Fruit fly (Drosophila melanogaster) whole organism, embryonic: ENCODE results near the gene Frmd5.

ENCODE experiments used
- Aef1 ChIP-seq: fragments of 200-800 bp; sonication (Bioruptor generic); IDR thresholded peaks from 3 replicates; pipeline ENCODE4 v1.3.6; 2022; ENCODE audit warnings: missing biosample characterization, missing genetic modification characterization
- Bgb ChIP-seq: fragments of 200-800 bp; sonication (Bioruptor generic); IDR thresholded peaks from 2 replicates; pipeline ENCODE4 v1.3.6; 2022; ENCODE audit warnings: missing biosample characterization, missing genetic modification characterization; ENCODE audit not compliant: partially characterized antibody
- CG10959 ChIP-seq: fragments of 200-800 bp; sonication (Bioruptor generic); IDR thresholded peaks from 2 replicates; pipeline ENCODE4 v1.3.6; 2022; ENCODE audit warnings: missing biosample characterization, missing genetic modification characterization
- CG11247 ChIP-seq: fragments of 200-800 bp; sonication (Bioruptor generic); IDR thresholded peaks from 2 replicates; pipeline ENCODE4 v1.3.6; 2022; ENCODE audit warnings: missing biosample characterization, missing genetic modification characterization
- CG15514 ChIP-seq: fragments of 200-800 bp; sonication (Bioruptor generic); optimal IDR thresholded peaks from 3 replicates; lab custom pipeline; 2017; ENCODE audit warnings: missing biosample characterization, missing genetic modification characterization, mild to moderate bottlenecking, moderate library complexity, missing genetic modification reagents
- CG1603 ChIP-seq: fragments of 200-800 bp; sonication (Bioruptor generic); optimal IDR thresholded peaks from 2 replicates; lab custom pipeline; 2019; ENCODE audit warnings: missing biosample characterization, mild to moderate bottlenecking, missing genetic modification characterization, moderate library complexity
- CG17359 ChIP-seq: fragments of 200-800 bp; sonication (Bioruptor generic); optimal IDR thresholded peaks from 3 replicates; lab custom pipeline; 2018; ENCODE audit warnings: missing biosample characterization, mild to moderate bottlenecking, missing genetic modification characterization, moderate library complexity
- CG1832 ChIP-seq: fragments of 200-800 bp; sonication (Bioruptor generic); optimal IDR thresholded peaks from 2 replicates; lab custom pipeline; 2017; ENCODE audit warnings: missing biosample characterization, mild to moderate bottlenecking, missing genetic modification characterization, inconsistent platforms
- CG6813 ChIP-seq: fragments of 200-800 bp; sonication (Bioruptor generic); optimal IDR thresholded peaks from 2 replicates; lab custom pipeline; 2017; ENCODE audit warnings: missing biosample characterization, missing genetic modification characterization, mild to moderate bottlenecking, moderate library complexity, missing genetic modification reagents
- CG7745 ChIP-seq: fragments of 200-800 bp; sonication (Bioruptor generic); optimal IDR thresholded peaks from 2 replicates; lab custom pipeline; 2018; ENCODE audit warnings: missing biosample characterization, mild to moderate bottlenecking, missing genetic modification characterization, moderate library complexity
- D19A ChIP-seq: fragments of 200-800 bp; optimal IDR thresholded peaks from 3 replicates; lab custom pipeline; 2019; ENCODE audit warnings: missing biosample characterization, mild to moderate bottlenecking, missing genetic modification characterization, moderate library complexity
- D19B ChIP-seq: fragments of 200-800 bp; sonication (Bioruptor generic); optimal IDR thresholded peaks from 2 replicates; lab custom pipeline; 2017; ENCODE audit warnings: missing biosample characterization, mild to moderate bottlenecking, missing genetic modification characterization
- Deaf1 ChIP-seq: fragments of 200-800 bp; optimal IDR thresholded peaks from 3 replicates; lab custom pipeline; 2019; ENCODE audit warnings: missing biosample characterization, mild to moderate bottlenecking, missing genetic modification characterization, moderate library complexity
- Dp ChIP-seq: fragments of 200-800 bp; sonication (Bioruptor generic); optimal IDR thresholded peaks from 2 replicates; lab custom pipeline; 2018; ENCODE audit warnings: missing biosample characterization, mild to moderate bottlenecking, missing genetic modification characterization, moderate library complexity
- Gsc ChIP-seq: fragments of 200-800 bp; sonication (Bioruptor generic); IDR thresholded peaks from 2 replicates; pipeline ENCODE4 v1.3.6; 2022; ENCODE audit warnings: missing biosample characterization, missing genetic modification characterization
- HLH4C ChIP-seq: fragments of 200-800 bp; sonication (Bioruptor generic); IDR thresholded peaks from 3 replicates; pipeline ENCODE4 v1.3.6; 2022; ENCODE audit warnings: missing biosample characterization, missing genetic modification characterization; ENCODE audit not compliant: partially characterized antibody
- HLHmδ ChIP-seq: fragments of 200-800 bp; sonication (Bioruptor generic); optimal IDR thresholded peaks from 2 replicates; lab custom pipeline; 2018; ENCODE audit warnings: missing biosample characterization, mild to moderate bottlenecking, missing genetic modification characterization, moderate library complexity
- Mes4 ChIP-seq: fragments of 200-800 bp; sonication (Bioruptor generic); optimal IDR thresholded peaks from 2 replicates; lab custom pipeline; 2016; ENCODE audit warnings: missing biosample characterization, missing genetic modification characterization
- NC2α ChIP-seq: fragments of 200-800 bp; sonication (Bioruptor generic); optimal IDR thresholded peaks from 2 replicates; lab custom pipeline; 2016; ENCODE audit warnings: missing biosample characterization, missing genetic modification characterization
- Opbp ChIP-seq: fragments of 200-800 bp; sonication (Bioruptor generic); IDR thresholded peaks from 3 replicates; pipeline ENCODE4 v1.3.6; 2022; ENCODE audit warnings: missing biosample characterization, missing genetic modification characterization; ENCODE audit not compliant: partially characterized antibody
- Pdp1 ChIP-seq, 2 experiments: fragments of 200-800 bp; sonication (Bioruptor generic); optimal IDR thresholded peaks; 3 replicates each; lab custom pipeline; 2016; ENCODE audit warnings: missing biosample characterization in 2 of 2, missing genetic modification characterization in 2 of 2, mild to moderate bottlenecking in 1 of 2, moderate library complexity in 1 of 2
- Ravus ChIP-seq: fragments of 200-800 bp; sonication (Bioruptor generic); IDR thresholded peaks from 2 replicates; pipeline ENCODE4 v1.3.6; 2022; ENCODE audit warnings: missing biosample characterization, missing genetic modification characterization
- Sry-δ ChIP-seq: fragments of 200-800 bp; sonication (Bioruptor generic); optimal IDR thresholded peaks from 2 replicates; lab custom pipeline; 2016; ENCODE audit warnings: missing biosample characterization, missing genetic modification characterization
- Usf ChIP-seq: fragments of 200-800 bp; sonication (Bioruptor generic); optimal IDR thresholded peaks from 2 replicates; lab custom pipeline; 2017; ENCODE audit warnings: missing genotype, missing biosample characterization, missing genetic modification characterization
- crp ChIP-seq, 2 experiments: fragments of 200-800 bp; sonication (Bioruptor generic); optimal IDR thresholded peaks; 2 replicates in 1 of 2; 3 replicates in 1 of 2; lab custom pipeline; 2017; ENCODE audit warnings: missing biosample characterization in 2 of 2, missing genetic modification characterization in 2 of 2, mild to moderate bottlenecking in 1 of 2, moderate library complexity in 1 of 2
- da ChIP-seq: fragments of 200-800 bp; sonication (Bioruptor generic); optimal IDR thresholded peaks from 2 replicates; lab custom pipeline; 2016; ENCODE audit warnings: missing biosample characterization, missing genetic modification characterization
- dmrt11E ChIP-seq: fragments of 200-800 bp; sonication (Bioruptor generic); optimal IDR thresholded peaks from 3 replicates; lab custom pipeline; 2018; ENCODE audit warnings: missing biosample characterization, mild to moderate bottlenecking, missing genetic modification characterization, moderate library complexity
- fd96Cb ChIP-seq: fragments of 200-800 bp; sonication (Bioruptor generic); optimal IDR thresholded peaks from 2 replicates; lab custom pipeline; 2018; ENCODE audit warnings: missing biosample characterization, mild to moderate bottlenecking, missing genetic modification characterization, moderate library complexity
- grau ChIP-seq: fragments of 200-800 bp; optimal IDR thresholded peaks from 3 replicates; lab custom pipeline; 2019; ENCODE audit warnings: missing biosample characterization, mild to moderate bottlenecking, missing genetic modification characterization, moderate library complexity
- ind ChIP-seq: fragments of 200-800 bp; sonication (Bioruptor generic); optimal IDR thresholded peaks from 3 replicates; lab custom pipeline; 2016; ENCODE audit warnings: missing biosample characterization, missing genetic modification characterization
- jigr1 ChIP-seq: fragments of 200-800 bp; sonication (Bioruptor generic); IDR thresholded peaks from 3 replicates; pipeline ENCODE4 v1.3.6; 2022; ENCODE audit warnings: missing biosample characterization, missing genetic modification characterization
- kay ChIP-seq: fragments of 200-800 bp; sonication (Bioruptor generic); optimal IDR thresholded peaks from 2 replicates; lab custom pipeline; 2016; ENCODE audit warnings: missing biosample characterization, missing genetic modification characterization
- nom ChIP-seq: fragments of 200-800 bp; sonication (Bioruptor generic); optimal IDR thresholded peaks from 2 replicates; lab custom pipeline; 2017; ENCODE audit warnings: missing biosample characterization, missing genetic modification characterization, mild to moderate bottlenecking, moderate library complexity, missing genetic modification reagents
- prd ChIP-seq, 3 experiments: fragments of >200 bp in 2 of 3; fragments of 200-800 bp in 1 of 3; sonication (Bioruptor generic) in 1 of 3; optimal IDR thresholded peaks in 2 of 3; IDR thresholded peaks in 1 of 3; 2 replicates in 2 of 3; 3 replicates in 1 of 3; pipeline versions ENCODE4 v1.3.6 to Lab custom; 2017 to 2022; ENCODE audit warnings: missing biosample characterization in 1 of 3, missing genetic modification characterization in 1 of 3
- rib ChIP-seq: fragments of 200-800 bp; sonication (Bioruptor generic); IDR thresholded peaks from 2 replicates; pipeline ENCODE4 v1.3.6; 2022; ENCODE audit warnings: missing biosample characterization, missing genetic modification characterization
- row ChIP-seq: fragments of 200-800 bp; sonication (Bioruptor generic); IDR thresholded peaks from 3 replicates; pipeline ENCODE4 v1.3.6; 2022; ENCODE audit warnings: missing biosample characterization, missing genetic modification characterization
- sens ChIP-seq: fragments of 200-800 bp; sonication (Bioruptor generic); peaks from one replicate; lab custom pipeline; 2016; ENCODE audit warnings: missing biosample characterization, missing genetic modification characterization
- sug ChIP-seq: fragments of 200-800 bp; optimal IDR thresholded peaks from 2 replicates; lab custom pipeline; 2019; ENCODE audit warnings: missing biosample characterization, mild to moderate bottlenecking, missing genetic modification characterization, moderate library complexity
- tgo ChIP-seq: fragments of 200-800 bp; sonication (Bioruptor generic); IDR thresholded peaks from 3 replicates; pipeline ENCODE4 v1.3.6; 2022; ENCODE audit warnings: missing biosample characterization, missing genetic modification characterization

Frmd5 gene

DNA sequence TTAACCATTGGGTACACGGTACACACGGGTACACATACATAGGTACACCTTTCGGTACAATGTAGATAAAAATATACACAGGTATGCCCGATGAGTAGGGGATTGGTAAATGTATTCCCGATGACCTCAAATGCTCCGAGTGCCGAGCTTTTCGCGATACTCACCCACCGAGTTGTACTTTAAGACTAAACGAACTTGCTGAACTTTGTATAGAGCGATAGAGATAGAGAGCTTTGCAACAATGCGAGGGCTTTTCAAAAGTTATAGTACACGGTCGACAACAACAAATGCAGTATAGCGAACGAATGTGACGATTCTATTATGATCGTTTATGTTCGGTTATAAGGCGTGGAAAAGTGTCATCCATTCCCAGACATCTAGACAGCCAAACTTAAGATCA lies 22.6 kb upstream of the Frmd5 start (continued):
- TF ChIP-seq grau = no peak
- TF ChIP-seq CG1603 (tag; lab: Kevin White, UChicago) = no peak
- no peak for TF ChIP-seq Ravus (GFP tag; lab: Robert Waterston, UW)
- peak; percentile 49 for TF ChIP-seq CG15514
- no peak for TF ChIP-seq Opbp (GFP tag; lab: Robert Waterston, UW)
- TF ChIP-seq Dp (GFP tag; lab: Kevin White, UChicago) = peak; percentile 19
- peak; percentile 69 for TF ChIP-seq nom (GFP tag; lab: Kevin White, UChicago)
- TF ChIP-seq Gsc (GFP tag; lab: Robert Waterston, UW) = no peak
- no peak for TF ChIP-seq Mes4 (GFP tag; lab: Kevin White, UChicago)
- no peak for TF ChIP-seq dmrt11E
- TF ChIP-seq Deaf1 (tag; lab: Kevin White, UChicago) = peak; percentile 94
- no peak for TF ChIP-seq HLH4C
- TF ChIP-seq Aef1 = peak; percentile 60; the same call in 2 of the 3 replicates
- TF ChIP-seq kay (GFP tag; lab: Kevin White, UChicago) = no peak
- TF ChIP-seq CG17359 (tag; lab: Kevin White, UChicago) = no peak
- TF ChIP-seq, all 482 proteins: peak for 51

DNA sequence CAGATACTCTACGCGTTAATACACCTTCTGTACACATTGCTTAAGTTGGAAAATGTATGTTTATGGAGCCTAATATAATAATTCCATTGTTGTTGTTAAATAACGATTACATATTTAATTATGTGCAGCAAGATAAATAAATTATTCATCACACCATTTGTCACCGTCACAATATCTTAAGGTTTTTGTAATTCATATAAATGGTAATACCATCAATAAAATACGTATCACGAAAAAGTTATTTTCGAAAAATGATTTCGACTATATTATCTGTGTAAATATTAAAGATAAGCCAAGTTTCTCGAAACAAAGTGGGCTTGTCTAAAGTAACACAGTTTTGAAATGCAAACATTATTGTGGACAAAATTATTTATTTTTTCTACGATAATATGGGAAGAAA lies 22.1 kb upstream of the Frmd5 start, which contains the start of gene CG4995:
CG4995 (plus strand) TSS at position 301 of the 400 bp plus-strand sequence.
- TF ChIP-seq sens (GFP tag; lab: Kevin White, UChicago) (peak; percentile 50), Bgb (no peak), jigr1 (GFP tag; lab: Robert Waterston, UW) (no peak), CG1832 (GFP tag; lab: Kevin White, UChicago) (no peak), D19A (tag; lab: Kevin White, UChicago) (peak; percentile 18), tgo (GFP tag; lab: Robert Waterston, UW) (no peak), CG7745 (tag; lab: Kevin White, UChicago) (no peak), CG6813 (no peak), fd96Cb (no peak)
- TF ChIP-seq, all 482 proteins: peak for 2

DNA sequence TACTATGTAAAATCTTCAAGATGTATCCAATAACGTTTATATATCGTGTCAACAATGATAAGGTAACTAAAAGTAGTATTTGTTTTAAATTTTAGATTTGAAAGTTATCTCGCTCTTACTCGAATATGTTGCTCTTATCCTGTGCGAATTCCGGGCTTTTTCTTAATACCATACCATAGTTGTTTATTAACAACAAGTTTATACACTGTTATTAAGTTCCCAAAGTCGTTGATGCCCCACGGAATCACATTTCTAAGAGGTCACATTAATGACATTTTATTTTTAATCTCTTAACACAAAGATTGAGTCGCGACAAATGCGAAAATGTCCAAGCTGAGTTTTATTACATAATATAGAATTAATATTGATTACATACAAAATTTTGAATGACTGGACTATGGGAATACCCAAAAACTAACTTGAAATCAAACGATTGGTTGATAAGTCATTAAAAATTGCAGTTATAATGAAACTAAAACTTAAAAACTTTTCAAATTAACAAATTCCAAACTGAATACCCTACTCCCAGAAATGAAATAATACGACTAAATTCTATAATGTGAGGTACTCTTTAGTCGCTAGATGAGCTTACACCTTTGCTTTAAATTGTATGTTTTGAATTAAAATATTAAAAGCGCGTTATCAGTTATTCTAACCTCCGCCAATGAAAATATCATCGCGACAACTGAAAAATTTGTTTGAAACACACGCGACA lies 21.3 kb upstream of the Frmd5 start, which contains the start of gene CG5381:
CG5381 (minus strand) TSS at position 330 of the 715 bp plus-strand sequence.
- no peak for TF ChIP-seq rib (GFP tag; lab: Robert Waterston, UW)
- no peak for TF ChIP-seq HLHmδ
- no peak for TF ChIP-seq Sry-δ
- no peak for TF ChIP-seq da (GFP tag; lab: Kevin White, UChicago)
- no peak for TF ChIP-seq CG10959
- no peak for TF ChIP-seq NC2α (GFP tag; lab: Kevin White, UChicago)
- TF ChIP-seq Usf (GFP tag; lab: Kevin White, UChicago) = no peak
- no peak for TF ChIP-seq crp (GFP tag; optimal IDR thresholded peaks at IDR 0.05; lab: Kevin White, UChicago)
- no peak for TF ChIP-seq CG11247 (GFP tag; lab: Robert Waterston, UW)
- TF ChIP-seq D19B (GFP tag; lab: Kevin White, UChicago) = peak; percentile 96
- peak; percentile 44; the same call in 2 of the 3 replicates for TF ChIP-seq row (GFP tag; lab: Robert Waterston, UW)
- no peak for TF ChIP-seq prd (optimal IDR thresholded peaks at IDR 0.05; lab: Kevin White, UChicago)
- TF ChIP-seq prd (GFP tag; IDR thresholded peaks at IDR 0.05; lab: Robert Waterston, UW) = no peak
- TF ChIP-seq Pdp1 (GFP tag; optimal IDR thresholded peaks at IDR 0.05; lab: Kevin White, UChicago) = peak in 1 of 2 experiments; percentile 82
- no peak for TF ChIP-seq ind (GFP tag; lab: Kevin White, UChicago)
- TF ChIP-seq sug (tag; lab: Kevin White, UChicago) = peak; percentile 15
